Worm (Caenorhabditis elegans): ENCODE measurements around the gene lgc-30.

- no peak for TF ChIP-seq nhr-237 (tag; optimal IDR thresholded peaks at IDR 0.05)
- peak; percentile 21 for TF ChIP-seq snpc-4 (tag; optimal IDR thresholded peaks at IDR 0.05)
- no peak for TF ChIP-seq sma-9 (GFP tag; optimal IDR thresholded peaks at IDR 0.05)
- no peak for TF ChIP-seq sma-9 (tag; optimal IDR thresholded peaks at IDR 0.05)
- no peak for TF ChIP-seq nhr-77 (tag; optimal IDR thresholded peaks at IDR 0.05)
- no peak for TF ChIP-seq skn-1 (tag; optimal IDR thresholded peaks at IDR 0.05)
- no peak for TF ChIP-seq R02D3.7 (tag; optimal IDR thresholded peaks at IDR 0.05)
- no peak for TF ChIP-seq mbf-1 (tag; optimal IDR thresholded peaks at IDR 0.05)
- peak in 1 of 2 experiments; percentile 72 for TF ChIP-seq lsy-2 (tag; optimal IDR thresholded peaks at IDR 0.05)
- TF ChIP-seq zag-1 (tag; optimal IDR thresholded peaks at IDR 0.05) = no peak
- no peak for TF ChIP-seq ZK546.5 (tag; optimal IDR thresholded peaks at IDR 0.05)
Observed at ce11 chrIV:957820-958219, 33.1 kb downstream of the lgc-30 start.
